Worm (Caenorhabditis elegans) whole organism, early embryonic: Measurements from ENCODE around the gene cyk-1.

Source experiments
- B0310.2 ChIP-seq: sonication (generic microtip); optimal IDR thresholded peaks from 2 replicates; lab custom pipeline; 2016; ENCODE audit warnings: mild to moderate bottlenecking, missing genetic modification characterization, missing compliant biosample characterization
- aly-1 ChIP-seq: sonication (generic microtip); optimal IDR thresholded peaks from 2 replicates; lab custom pipeline; 2016; ENCODE audit warnings: missing genetic modification characterization, missing compliant biosample characterization
- ama-1 ChIP-seq: fragments of 150-350 bp; optimal IDR thresholded peaks from 2 replicates; lab custom pipeline; 2014
- flt-1 ChIP-seq: fragments of 200-800 bp; sonication (Bioruptor generic); IDR thresholded peaks from 2 replicates; pipeline ENCODE4 v1.3.6; 2022; ENCODE audit warnings: missing genetic modification characterization, missing compliant biosample characterization
- hmg-4 ChIP-seq: fragments of 200-800 bp; sonication (Bioruptor generic); optimal IDR thresholded peaks from 2 replicates; lab custom pipeline; 2018; ENCODE audit warnings: mild to moderate bottlenecking, missing genetic modification characterization, missing compliant biosample characterization
- hnd-1 ChIP-seq: sonication (generic microtip); optimal IDR thresholded peaks from 2 replicates; lab custom pipeline; 2016; ENCODE audit warnings: missing genetic modification characterization, missing compliant biosample characterization
- scrt-1 ChIP-seq: fragments of 200-800 bp; sonication (Bioruptor generic); IDR thresholded peaks from 2 replicates; pipeline ENCODE4 v1.3.6; 2022; ENCODE audit warnings: missing genetic modification characterization, missing compliant biosample characterization
- sea-1 ChIP-seq: fragments of 200-800 bp; sonication (Bioruptor generic); conservative IDR thresholded peaks from 2 replicates; pipeline ENCODE4 v1.3.6; 2022; ENCODE audit warnings: missing genetic modification characterization, missing compliant biosample characterization
- tbx-11 ChIP-seq: fragments of 200-800 bp; sonication (Bioruptor generic); IDR thresholded peaks from 2 replicates; pipeline ENCODE4 v1.3.6; 2022; ENCODE audit warnings: missing genetic modification characterization, missing compliant biosample characterization
- tbx-37 ChIP-seq: fragments of 200-800 bp; sonication (Bioruptor generic); conservative IDR thresholded peaks from 2 replicates; pipeline ENCODE4 v1.3.6; 2022; ENCODE audit warnings: missing genetic modification reagents, missing genetic modification characterization, missing compliant biosample characterization

DNA sequence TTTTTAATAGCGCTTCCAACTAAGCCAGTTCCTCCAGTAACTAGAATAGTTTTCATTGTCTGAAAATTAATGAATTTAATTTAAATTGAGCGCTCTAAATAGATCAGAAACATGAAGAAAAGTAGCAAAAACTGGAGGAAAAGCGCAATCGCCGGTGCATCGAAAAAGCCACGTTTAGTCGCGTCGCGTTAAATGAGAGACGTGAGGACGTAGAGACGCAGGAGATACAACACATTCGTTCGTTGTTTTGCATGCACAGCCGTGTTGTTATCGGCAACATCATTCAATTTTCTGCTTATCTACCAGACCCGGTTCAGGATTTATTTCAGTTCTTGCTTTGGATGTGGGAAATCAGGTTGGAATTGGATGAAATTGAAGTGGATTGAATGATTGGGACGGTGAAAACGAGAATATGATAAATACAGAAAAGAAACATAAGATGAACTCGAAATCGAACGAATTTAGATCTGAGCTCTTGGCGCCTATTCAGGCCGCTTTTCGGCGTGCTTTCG lies 38.4 kb upstream of the cyk-1 start, which contains the start of gene ger-1:
- TF ChIP-seq hnd-1 (no peak), aly-1 (tag; lab: Kevin White, UChicago) (no peak), scrt-1 (GFP tag; lab: Robert Waterston, UW) (no peak), tbx-37 (GFP tag; lab: Robert Waterston, UW) (no peak), ama-1 (lab: Kevin White, UChicago) (no peak), tbx-11 (GFP tag; lab: Robert Waterston, UW) (no peak), B0310.2 (no peak), flt-1 (GFP tag; lab: Robert Waterston, UW) (no peak), hmg-4 (GFP tag; lab: Kevin White, UChicago) (no peak), sea-1 (GFP tag; lab: Robert Waterston, UW) (no peak)
